Fruit fly (Drosophila melanogaster): Measurements from ENCODE around the gene CG17931.
A peak's percentile ranks its signal among the peaks of the same experiment; 100 is the strongest.

CG17931 gene

DNA sequence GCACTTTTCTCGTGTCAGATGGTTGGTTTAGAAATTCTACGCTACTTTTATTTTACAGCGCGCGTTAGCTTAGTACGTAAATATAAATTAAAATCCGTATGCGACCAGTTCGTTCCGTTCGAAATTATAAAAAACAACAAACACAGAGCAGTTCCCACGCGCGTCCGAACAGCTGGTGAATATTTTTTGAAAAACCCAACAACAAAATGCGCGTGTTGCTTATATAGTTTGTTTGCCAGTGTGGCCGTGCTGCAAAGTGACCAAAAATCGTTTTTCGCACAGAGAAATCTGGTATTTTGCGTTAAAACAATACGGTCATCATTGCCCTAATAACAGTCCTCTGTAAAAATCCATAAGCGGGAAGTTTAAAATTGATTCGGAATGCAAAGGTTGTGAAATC, 20.9 kb downstream of the CG17931 start (continued):
- no peak for TF ChIP-seq fd96Cb (tag; optimal IDR thresholded peaks at IDR 0.05)
- TF ChIP-seq Bteb2 (GFP tag; optimal IDR thresholded peaks at IDR 0.05) = no peak
- no peak for TF ChIP-seq kah (GFP tag; optimal IDR thresholded peaks at IDR 0.05)
- no peak for TF ChIP-seq Ssrp (tag; optimal IDR thresholded peaks at IDR 0.05)
- TF ChIP-seq sr (GFP tag; IDR thresholded peaks at IDR 0.05) = 0 out of 3 replicates have a peak, but pooled peaks have one; percentile 16
- TF ChIP-seq grn (GFP tag; optimal IDR thresholded peaks at IDR 0.05) = no peak
- no peak for TF ChIP-seq croc (GFP tag; conservative IDR thresholded peaks at IDR 0.05)
- TF ChIP-seq CG8281 (tag; optimal IDR thresholded peaks at IDR 0.05) = no peak
- no peak for TF ChIP-seq lola (GFP tag; optimal IDR thresholded peaks at IDR 0.05)
- peak; percentile 99 for TF ChIP-seq CG9797 (GFP tag; optimal IDR thresholded peaks at IDR 0.05)
- TF ChIP-seq CkIIα-i1 (GFP tag; IDR thresholded peaks at IDR 0.05) = no peak
- no peak for TF ChIP-seq CG17328 (GFP tag; IDR thresholded peaks at IDR 0.05)
- no peak for TF ChIP-seq run (tag; optimal IDR thresholded peaks at IDR 0.05)
- TF ChIP-seq Oaz (GFP tag; IDR thresholded peaks at IDR 0.05) = no peak
- TF ChIP-seq CG18619 (GFP tag; optimal IDR thresholded peaks at IDR 0.05) = no peak
- peak; percentile 39 for TF ChIP-seq nerfin-1 (tag; optimal IDR thresholded peaks at IDR 0.05)
- TF ChIP-seq lilli (GFP tag; optimal IDR thresholded peaks at IDR 0.05) = no peak
- TF ChIP-seq sisA (GFP tag; IDR thresholded peaks at IDR 0.05) = no peak
- no peak for TF ChIP-seq CG11085 (GFP tag; IDR thresholded peaks at IDR 0.05)
- no peak for TF ChIP-seq pan (optimal IDR thresholded peaks at IDR 0.05)
- TF ChIP-seq pan (GFP tag; optimal IDR thresholded peaks at IDR 0.05 in 1 of 2, IDR thresholded peaks at IDR 0.05 in 1 of 2) = no peak
- TF ChIP-seq pnt (GFP tag; optimal IDR thresholded peaks at IDR 0.05) = no peak
- no peak for TF ChIP-seq hbn (GFP tag; IDR thresholded peaks at IDR 0.05; ENCODE audit: partially characterized antibody)
- TF ChIP-seq CG1832 (GFP tag; optimal IDR thresholded peaks at IDR 0.05) = no peak
- TF ChIP-seq nerfin-2 (GFP tag; IDR thresholded peaks at IDR 0.05; ENCODE audit: partially characterized antibody) = no peak
- no peak for TF ChIP-seq seq (GFP tag; IDR thresholded peaks at IDR 0.05)
- TF ChIP-seq her (GFP tag; optimal IDR thresholded peaks at IDR 0.05) = no peak
- 0 out of 2 replicates have a peak, but pooled peaks have one; percentile 18 for TF ChIP-seq onecut (GFP tag; IDR thresholded peaks at IDR 0.05)
- TF ChIP-seq Gsc (GFP tag; IDR thresholded peaks at IDR 0.05) = no peak
- TF ChIP-seq Hey (tag; optimal IDR thresholded peaks at IDR 0.05) = no peak
- TF ChIP-seq HLH54F (GFP tag; optimal IDR thresholded peaks at IDR 0.05) = no peak
- no peak for TF ChIP-seq knrl (GFP tag; IDR thresholded peaks at IDR 0.05; ENCODE audit: partially characterized antibody)
- TF ChIP-seq CG7271 (tag; optimal IDR thresholded peaks at IDR 0.05) = peak; percentile 24
- TF ChIP-seq yki (optimal IDR thresholded peaks at IDR 0.05) = no peak
- no peak for TF ChIP-seq tio (GFP tag; optimal IDR thresholded peaks at IDR 0.05)
- TF ChIP-seq jumu (GFP tag; optimal IDR thresholded peaks at IDR 0.05) = no peak
- peak; percentile 23 for TF ChIP-seq CTCF (GFP tag; optimal IDR thresholded peaks at IDR 0.05)
- peak; percentile 99 for TF ChIP-seq gfzf (GFP tag; optimal IDR thresholded peaks at IDR 0.05)
- TF ChIP-seq NC2α (GFP tag; optimal IDR thresholded peaks at IDR 0.05) = peak; percentile 97
- TF ChIP-seq stwl (tag; optimal IDR thresholded peaks at IDR 0.05) = peak; percentile 77
- TF ChIP-seq al (GFP tag; IDR thresholded peaks at IDR 0.05) = no peak
- TF ChIP-seq Fer1 (GFP tag; optimal IDR thresholded peaks at IDR 0.05) = peak; percentile 36
- peak; percentile 65 for TF ChIP-seq CG17186 (GFP tag; optimal IDR thresholded peaks at IDR 0.05)
- TF ChIP-seq crp (GFP tag; optimal IDR thresholded peaks at IDR 0.05) = peak in 1 of 2 experiments; percentile 81
- TF ChIP-seq CG12942 (GFP tag; optimal IDR thresholded peaks at IDR 0.05) = no peak
- no peak for TF ChIP-seq danr (GFP tag; IDR thresholded peaks at IDR 0.05)
- TF ChIP-seq CG4328 (GFP tag; optimal IDR thresholded peaks at IDR 0.05) = no peak
- TF ChIP-seq Doc3 (GFP tag; IDR thresholded peaks at IDR 0.05; ENCODE audit: partially characterized antibody) = no peak
- TF ChIP-seq CG8478 (optimal IDR thresholded peaks at IDR 0.05) = no peak
- no peak for TF ChIP-seq Asciz (GFP tag; optimal IDR thresholded peaks at IDR 0.05)
- peak; percentile 30 for TF ChIP-seq CG11504 (tag; optimal IDR thresholded peaks at IDR 0.05)
- TF ChIP-seq slbo (GFP tag; IDR thresholded peaks at IDR 0.05) = no peak
- TF ChIP-seq da (GFP tag; optimal IDR thresholded peaks at IDR 0.05) = no peak
